Worm (Caenorhabditis elegans) whole organism, late embryonic: ENCODE data around the gene pqn-37.

Experiments
- T23F11.4 ChIP-seq: fragments of 200-800 bp; sonication (Bioruptor generic); optimal IDR thresholded peaks from 2 replicates; lab custom pipeline; 2018; ENCODE audit warnings: mild to moderate bottlenecking, missing genetic modification characterization, missing compliant biosample characterization
- ama-1 ChIP-seq: fragments of 150-350 bp; optimal IDR thresholded peaks from 2 replicates; lab custom pipeline; 2014
- ceh-14 ChIP-seq: sonication (generic microtip); optimal IDR thresholded peaks from 2 replicates; lab custom pipeline; 2016; ENCODE audit warnings: missing genotype, missing genetic modification characterization, missing compliant biosample characterization
- ceh-19 ChIP-seq: fragments of 200-800 bp; sonication (Bioruptor generic); optimal IDR thresholded peaks from 2 replicates; lab custom pipeline; 2018; ENCODE audit warnings: mild to moderate bottlenecking, missing genetic modification characterization, missing compliant biosample characterization
- ceh-31 ChIP-seq: sonication (generic microtip); optimal IDR thresholded peaks from 2 replicates; lab custom pipeline; 2016; ENCODE audit warnings: missing genetic modification characterization, missing compliant biosample characterization
- ceh-45 ChIP-seq: fragments of 200-800 bp; sonication (Bioruptor generic); IDR thresholded peaks from 2 replicates; pipeline ENCODE4 v1.3.6; 2022; ENCODE audit warnings: missing genetic modification reagents, missing genetic modification characterization, missing compliant biosample characterization
- che-1 ChIP-seq: sonication (generic microtip); optimal IDR thresholded peaks from 2 replicates; lab custom pipeline; 2016; ENCODE audit warnings: mild to moderate bottlenecking, missing genetic modification characterization, missing compliant biosample characterization
- elt-2 ChIP-seq: sonication (generic microtip); optimal IDR thresholded peaks from 2 replicates; lab custom pipeline; 2016; ENCODE audit warnings: missing genetic modification reagents, missing genetic modification characterization, missing compliant biosample characterization
- hlh-13 ChIP-seq: fragments of 200-800 bp; sonication (Bioruptor generic); optimal IDR thresholded peaks from 2 replicates; lab custom pipeline; 2018; ENCODE audit warnings: mild to moderate bottlenecking, missing genetic modification characterization, missing compliant biosample characterization
- hlh-15 ChIP-seq: sonication (generic microtip); optimal IDR thresholded peaks from 2 replicates; lab custom pipeline; 2016; ENCODE audit warnings: missing genetic modification characterization, missing compliant biosample characterization
- lim-6 ChIP-seq: sonication (generic microtip); optimal IDR thresholded peaks from 2 replicates; lab custom pipeline; 2016; ENCODE audit warnings: missing genetic modification characterization, missing compliant biosample characterization
- lin-11 ChIP-seq: fragments of 200-800 bp; sonication (Bioruptor generic); optimal IDR thresholded peaks from 2 replicates; lab custom pipeline; 2018; ENCODE audit warnings: mild to moderate bottlenecking, missing genetic modification characterization, missing compliant biosample characterization
- mec-3 ChIP-seq: sonication (generic microtip); optimal IDR thresholded peaks from 2 replicates; lab custom pipeline; 2016; ENCODE audit warnings: borderline replicate concordance, missing genetic modification characterization, missing compliant biosample characterization
- nfya-1 ChIP-seq: sonication (generic microtip); optimal IDR thresholded peaks from 2 replicates; lab custom pipeline; 2017; ENCODE audit warnings: missing genetic modification characterization, mild to moderate bottlenecking, missing compliant biosample characterization, antibody characterized with exemption, moderate library complexity
- odd-2 ChIP-seq: sonication (generic microtip); optimal IDR thresholded peaks from 2 replicates; lab custom pipeline; 2017; ENCODE audit warnings: antibody characterized with exemption, mild to moderate bottlenecking, missing genetic modification characterization, missing compliant biosample characterization
- pha-4 ChIP-seq: fragments of 150-350 bp; optimal IDR thresholded peaks from 2 replicates; lab custom pipeline; 2018; ENCODE audit warnings: missing biosample characterization, missing genetic modification reagents, missing genetic modification characterization
- pqm-1 ChIP-seq: sonication (generic microtip); optimal IDR thresholded peaks from 2 replicates; lab custom pipeline; 2016; ENCODE audit warnings: missing genetic modification characterization, missing compliant biosample characterization
- sdc-2 ChIP-seq: sonication (generic microtip); optimal IDR thresholded peaks from 2 replicates; lab custom pipeline; 2016; ENCODE audit warnings: missing genotype, missing genetic modification characterization, missing compliant biosample characterization
- sox-4 ChIP-seq: sonication (generic microtip); optimal IDR thresholded peaks from 2 replicates; lab custom pipeline; 2017; ENCODE audit warnings: mild to moderate bottlenecking, missing genetic modification characterization, inconsistent platforms, missing compliant biosample characterization
- unc-3 ChIP-seq, 2 experiments: fragments of 200-800 bp in 1 of 2; sonication (Bioruptor generic) in 1 of 2; sonication (generic microtip) in 1 of 2; conservative IDR thresholded peaks in 1 of 2; optimal IDR thresholded peaks in 1 of 2; 2 replicates each; pipeline versions ENCODE4 v1.3.6 to Lab custom; 2016 to 2022; ENCODE audit warnings: missing compliant biosample characterization in 2 of 2, missing genetic modification characterization in 2 of 2, missing genetic modification reagents in 1 of 2
- unc-42 ChIP-seq: sonication (generic microtip); optimal IDR thresholded peaks from 2 replicates; lab custom pipeline; 2016; ENCODE audit warnings: missing genotype, missing genetic modification characterization, missing compliant biosample characterization
- unc-55 ChIP-seq: sonication (generic microtip); optimal IDR thresholded peaks from 2 replicates; lab custom pipeline; 2017; ENCODE audit warnings: missing biosample characterization, missing genetic modification reagents, missing genetic modification characterization

Gene pqn-37

DNA sequence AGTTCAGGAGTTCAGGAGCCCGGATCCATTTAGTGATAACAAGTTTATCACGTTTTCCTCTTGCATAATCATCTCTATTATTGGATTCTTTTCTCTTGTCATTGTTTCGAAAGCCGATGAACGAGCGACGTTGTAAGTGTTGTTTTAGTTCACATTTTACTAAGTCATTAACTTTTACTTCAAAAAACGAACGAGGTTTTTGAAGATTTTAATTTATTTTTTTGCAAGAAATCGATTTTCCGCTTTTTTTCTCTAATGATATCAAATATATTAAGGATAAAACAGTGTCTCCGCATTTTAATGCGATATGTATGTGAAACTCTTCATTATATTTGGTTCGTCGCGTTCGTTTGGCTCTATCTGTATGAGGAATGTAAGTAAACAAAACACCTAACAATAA is 45.6 kb downstream of the pqn-37 start, which contains the start of gene F28B4.1:
TSS of gene F28B4.1 (plus strand) at position 301 of the 400 bp plus-strand sequence.
- TF ChIP-seq pha-4 (no peak), ama-1 (lab: Kevin White, UChicago) (no peak), hlh-13 (no peak), elt-2 (no peak), mec-3 (tag; lab: Kevin White, UChicago) (no peak), ceh-14 (tag; lab: Kevin White, UChicago) (no peak), unc-3 (GFP tag; conservative IDR thresholded peaks at IDR 0.05; lab: Robert Waterston, UW) (no peak), unc-3 (tag; optimal IDR thresholded peaks at IDR 0.05; lab: Kevin White, UChicago) (no peak), pqm-1 (tag; lab: Kevin White, UChicago) (no peak), ceh-45 (no peak), ceh-19 (GFP tag; lab: Kevin White, UChicago) (no peak), che-1 (tag; lab: Kevin White, UChicago) (no peak), nfya-1 (tag; lab: Kevin White, UChicago) (no peak), hlh-15 (no peak)

ce11 chrX:3202350-3202749 is 48.0 kb downstream of the pqn-37 start:
- TF ChIP-seq sdc-2 (tag; lab: Kevin White, UChicago) (no peak), unc-42 (tag; lab: Kevin White, UChicago) (peak; percentile 75)

DNA sequence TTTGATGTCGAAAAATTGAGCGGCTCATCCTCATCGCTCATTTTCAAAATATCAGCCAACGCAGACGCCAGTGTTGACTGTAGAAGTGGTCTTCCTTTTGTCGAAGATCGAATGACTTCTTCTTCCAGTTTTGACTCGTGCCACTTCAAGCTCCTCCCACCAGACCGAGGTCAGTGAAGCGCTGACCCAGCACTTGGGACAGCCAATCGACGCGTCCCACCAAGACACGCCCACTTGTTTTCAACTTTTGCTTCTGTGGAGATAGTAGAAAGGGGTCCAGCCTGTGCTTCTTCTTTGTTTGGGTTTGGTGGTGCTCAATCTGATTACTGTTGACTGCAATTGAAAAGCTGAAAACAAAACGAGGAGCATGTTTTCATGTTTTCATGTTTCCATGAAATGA is 51.1 kb downstream of the pqn-37 start, which contains the start of gene fax-1:
TSS of gene fax-1 (minus strand) at position 101 of the 400 bp plus-strand sequence.
- TF ChIP-seq nfya-1 (tag; lab: Kevin White, UChicago) (no peak), unc-3 (GFP tag; conservative IDR thresholded peaks at IDR 0.05; lab: Robert Waterston, UW) (no peak), unc-3 (tag; optimal IDR thresholded peaks at IDR 0.05; lab: Kevin White, UChicago) (no peak), unc-42 (tag; lab: Kevin White, UChicago) (peak; percentile 7), unc-55 (GFP tag; lab: Kevin White, UChicago) (no peak), sox-4 (no peak), odd-2 (tag; lab: Kevin White, UChicago) (no peak), lin-11 (tag; lab: Kevin White, UChicago) (no peak), T23F11.4 (GFP tag; lab: Kevin White, UChicago) (no peak)
- TF ChIP-seq, all 69 proteins: peak for 1

- no peak for TF ChIP-seq lim-6 (tag; lab: Kevin White, UChicago)
- peak; percentile 60 for TF ChIP-seq unc-42 (tag; lab: Kevin White, UChicago)
- peak; percentile 10 for TF ChIP-seq ceh-31 (tag; lab: Kevin White, UChicago)
Measured at ce11 chrX:3197319-3197718, 53.0 kb downstream of the pqn-37 start.
